Fruit fly (Drosophila melanogaster): Measurements from ENCODE around the gene CG11898.
A peak's percentile ranks its signal among the peaks of the same experiment; 100 is the strongest.

DNA sequence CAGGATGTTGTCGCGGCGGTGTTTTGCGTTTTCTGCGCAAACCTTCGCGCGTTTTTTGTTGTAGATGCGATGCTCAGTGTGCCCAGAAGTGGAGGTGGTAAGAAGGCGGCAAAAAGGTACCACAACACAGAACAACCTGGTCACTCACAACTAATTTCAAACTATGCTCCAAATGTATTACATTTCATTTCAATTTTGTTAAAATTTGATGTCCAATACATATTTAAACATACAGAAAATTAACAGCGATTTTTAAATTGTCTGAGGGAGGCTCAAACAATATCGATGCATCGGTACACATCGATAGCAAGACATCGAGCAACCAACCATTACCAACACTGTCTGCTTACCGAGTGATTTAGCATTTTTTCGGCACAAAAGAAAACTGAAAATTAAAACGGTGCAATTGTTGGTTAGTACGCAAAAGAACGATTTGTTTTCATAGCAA is 12.2 kb upstream of the CG11898 start, which contains the start of the genes Slbp and Rpn2:
- TF ChIP-seq psq (GFP tag; optimal IDR thresholded peaks at IDR 0.05) (peak; percentile 61), usp (GFP tag; optimal IDR thresholded peaks at IDR 0.05) (no peak), Hr78 (GFP tag; optimal IDR thresholded peaks at IDR 0.05) (no peak), h (GFP tag; optimal IDR thresholded peaks at IDR 0.05) (peak; percentile 69), Sp1 (GFP tag; optimal IDR thresholded peaks at IDR 0.05) (peak; percentile 56), Hnf4 (GFP tag; optimal IDR thresholded peaks at IDR 0.05) (no peak)

All from whole organism, wandering third instar larva.